Worm (Caenorhabditis elegans): ENCODE data around the gene srh-277.

The srh-277 gene

DNA sequence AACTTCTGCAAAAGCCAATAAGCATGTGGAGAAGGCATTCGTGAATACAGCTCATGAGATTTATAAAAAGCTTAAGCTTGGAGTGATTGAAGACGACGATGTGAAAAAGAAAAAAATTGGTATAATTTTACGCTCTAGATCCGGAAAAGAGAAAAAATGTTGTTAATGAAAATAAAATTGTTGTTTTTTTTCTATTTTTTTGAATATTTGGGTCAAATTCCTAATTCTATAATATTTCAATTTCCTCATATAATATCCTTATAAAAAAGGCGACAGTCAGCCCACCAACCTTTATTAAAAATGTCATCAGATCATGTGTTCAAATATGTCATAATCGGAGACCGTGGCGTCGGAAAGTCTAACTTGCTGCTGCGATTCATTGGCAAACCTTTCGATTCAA is 12.4 kb downstream of the srh-277 start, which contains the start of gene rabr-3:
Gene rabr-3 (plus strand): TSS at position 301 of the 400 bp plus-strand sequence.
- TF ChIP-seq nfya-1 (tag; optimal IDR thresholded peaks at IDR 0.05) = no peak
- TF ChIP-seq che-1 (tag; optimal IDR thresholded peaks at IDR 0.05) = no peak
- no peak for TF ChIP-seq ceh-6 (GFP tag; optimal IDR thresholded peaks at IDR 0.05)
- no peak for TF ChIP-seq ceh-14 (tag; optimal IDR thresholded peaks at IDR 0.05)
- no peak for TF ChIP-seq Y22D7AL.16 (tag; optimal IDR thresholded peaks at IDR 0.05)
- no peak for TF ChIP-seq hlh-13 (GFP tag; optimal IDR thresholded peaks at IDR 0.05)
- TF ChIP-seq K09A11.1 (tag; optimal IDR thresholded peaks at IDR 0.05; ENCODE audit: insufficient read depth) = no peak
- TF ChIP-seq tbx-2 (tag; optimal IDR thresholded peaks at IDR 0.05) = no peak
- no peak for TF ChIP-seq ceh-18 (tag; optimal IDR thresholded peaks at IDR 0.05)

DNA sequence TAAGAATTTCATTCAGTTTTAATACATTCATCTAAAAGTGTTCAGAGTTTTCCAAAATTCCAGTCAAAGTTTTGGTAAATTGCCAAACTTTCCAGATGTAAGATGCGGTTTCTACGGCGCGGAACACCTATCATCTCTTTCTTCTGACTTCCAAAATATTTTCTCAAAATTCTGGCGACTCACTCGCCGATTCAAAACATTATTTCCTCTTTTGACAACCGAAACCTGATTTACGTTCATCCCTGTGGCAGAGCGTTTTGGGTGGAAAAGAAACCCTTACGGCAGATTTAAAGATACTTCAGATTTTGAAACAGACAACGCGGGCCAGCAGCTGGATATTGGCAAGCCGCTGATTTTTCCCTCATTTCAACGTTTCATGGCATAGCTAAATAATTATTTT is 15.0 kb downstream of the srh-277 start, which contains the start of gene F11A5.5:
Gene F11A5.5 (plus strand): TSS at position 301 of the 400 bp plus-strand sequence.
- no peak for TF ChIP-seq ceh-14 (tag; optimal IDR thresholded peaks at IDR 0.05)
- no peak for TF ChIP-seq hlh-13 (GFP tag; optimal IDR thresholded peaks at IDR 0.05)
- no peak for TF ChIP-seq nhr-232 (tag; optimal IDR thresholded peaks at IDR 0.05)
- TF ChIP-seq mec-3 (tag; optimal IDR thresholded peaks at IDR 0.05; ENCODE audit: borderline replicate concordance) = no peak
- TF ChIP-seq pax-1 (tag; optimal IDR thresholded peaks at IDR 0.05) = no peak
- TF ChIP-seq C38D4.7 (GFP tag; optimal IDR thresholded peaks at IDR 0.05) = no peak
- no peak for TF ChIP-seq K09A11.1 (tag; optimal IDR thresholded peaks at IDR 0.05; ENCODE audit: insufficient read depth)
- TF ChIP-seq fax-1 (tag; optimal IDR thresholded peaks at IDR 0.05) = no peak
- TF ChIP-seq unc-3 (GFP tag; conservative IDR thresholded peaks at IDR 0.05) = no peak
- no peak for TF ChIP-seq unc-3 (tag; optimal IDR thresholded peaks at IDR 0.05)
- no peak for TF ChIP-seq zip-5 (tag; optimal IDR thresholded peaks at IDR 0.05)
- TF ChIP-seq F13H6.1 (tag; optimal IDR thresholded peaks at IDR 0.05) = no peak
- TF ChIP-seq K02D7.2 (tag; optimal IDR thresholded peaks at IDR 0.05) = no peak
- TF ChIP-seq ttx-3 (tag; optimal IDR thresholded peaks at IDR 0.05) = no peak
- TF ChIP-seq sox-2 (GFP tag; IDR thresholded peaks at IDR 0.05) = no peak
- no peak for TF ChIP-seq nfya-1 (tag; optimal IDR thresholded peaks at IDR 0.05)
- no peak for TF ChIP-seq lin-11 (tag; optimal IDR thresholded peaks at IDR 0.05)
- TF ChIP-seq pros-1 (tag; optimal IDR thresholded peaks at IDR 0.05) = no peak
- no peak for TF ChIP-seq ceh-18 (tag; optimal IDR thresholded peaks at IDR 0.05)
- TF ChIP-seq ceh-45 (GFP tag; IDR thresholded peaks at IDR 0.05) = no peak

DNA sequence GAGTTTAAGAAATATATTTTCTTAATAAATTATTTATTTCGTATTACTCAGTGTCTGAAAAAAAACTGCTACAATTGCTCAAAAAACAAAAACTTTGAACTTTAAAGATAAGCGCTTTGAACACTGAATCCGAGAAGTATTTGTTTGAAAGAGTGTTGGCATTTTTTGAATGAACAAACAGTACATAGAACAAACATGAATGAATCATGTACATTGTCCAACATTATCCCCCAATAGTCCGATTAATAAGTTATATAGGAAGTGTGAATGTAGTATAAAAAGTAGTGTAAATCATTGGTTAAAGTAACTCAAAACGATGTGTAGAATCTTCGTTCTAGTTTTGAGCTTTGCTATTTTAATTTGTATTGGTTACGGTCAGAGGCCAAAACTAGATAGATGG is 18.7 kb downstream of the srh-277 start, which contains the start of gene F11A5.17:
Gene F11A5.17 (plus strand): TSS at position 301 of the 400 bp plus-strand sequence.
- TF ChIP-seq syd-9 (tag; optimal IDR thresholded peaks at IDR 0.05) (no peak), ceh-14 (tag; optimal IDR thresholded peaks at IDR 0.05) (no peak), ceh-45 (GFP tag; IDR thresholded peaks at IDR 0.05) (no peak), hlh-6 (tag; optimal IDR thresholded peaks at IDR 0.05) (no peak), ceh-6 (GFP tag; optimal IDR thresholded peaks at IDR 0.05) (no peak), hlh-13 (GFP tag; optimal IDR thresholded peaks at IDR 0.05) (no peak), ceh-19 (GFP tag; optimal IDR thresholded peaks at IDR 0.05) (no peak), ets-4 (tag; optimal IDR thresholded peaks at IDR 0.05) (no peak), dve-1 (tag; optimal IDR thresholded peaks at IDR 0.05) (no peak), ceh-22 (tag; optimal IDR thresholded peaks at IDR 0.05) (no peak), odd-2 (tag; optimal IDR thresholded peaks at IDR 0.05) (no peak), pha-2 (tag; optimal IDR thresholded peaks at IDR 0.05) (no peak), ceh-24 (tag; optimal IDR thresholded peaks at IDR 0.05) (no peak), nhr-232 (tag; optimal IDR thresholded peaks at IDR 0.05) (no peak), elt-2 (tag; optimal IDR thresholded peaks at IDR 0.05) (no peak), sdc-2 (tag; optimal IDR thresholded peaks at IDR 0.05) (no peak), ceh-31 (tag; optimal IDR thresholded peaks at IDR 0.05) (no peak), dmd-4 (tag; optimal IDR thresholded peaks at IDR 0.05; ENCODE audit: borderline replicate concordance) (no peak)

DNA sequence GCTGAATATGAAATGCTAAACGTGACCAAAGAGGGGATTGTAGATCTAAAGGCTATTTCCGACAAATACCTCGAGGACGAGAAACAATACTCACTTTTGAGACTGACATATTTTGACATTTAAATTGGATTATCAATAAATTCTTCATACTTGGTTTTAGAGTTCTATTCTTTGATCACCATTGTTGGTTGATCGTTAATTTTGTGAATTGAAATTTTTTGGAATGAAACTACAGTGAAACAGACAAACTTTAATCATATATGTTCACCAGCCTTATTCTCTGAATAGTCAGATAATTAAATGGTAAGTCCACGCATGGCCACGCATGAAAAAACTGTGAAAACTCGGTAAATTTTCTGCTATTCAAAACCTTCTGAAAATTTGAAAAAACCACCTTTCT is 19.6 kb downstream of the srh-277 start, which contains the start of gene F11A5.18:
Gene F11A5.18 (plus strand): TSS at position 301 of the 400 bp plus-strand sequence.
- no peak for TF ChIP-seq odd-2 (tag; optimal IDR thresholded peaks at IDR 0.05)
- no peak for TF ChIP-seq fax-1 (tag; optimal IDR thresholded peaks at IDR 0.05)
- no peak for TF ChIP-seq dve-1 (tag; optimal IDR thresholded peaks at IDR 0.05)
- no peak for TF ChIP-seq ets-4 (tag; optimal IDR thresholded peaks at IDR 0.05)
- no peak for TF ChIP-seq nhr-11 (tag; optimal IDR thresholded peaks at IDR 0.05)
- no peak for TF ChIP-seq hlh-13 (GFP tag; optimal IDR thresholded peaks at IDR 0.05)
- no peak for TF ChIP-seq unc-3 (GFP tag; conservative IDR thresholded peaks at IDR 0.05)
- no peak for TF ChIP-seq unc-3 (tag; optimal IDR thresholded peaks at IDR 0.05)
- no peak for TF ChIP-seq lim-6 (tag; optimal IDR thresholded peaks at IDR 0.05)
- no peak for TF ChIP-seq C38D4.7 (GFP tag; optimal IDR thresholded peaks at IDR 0.05)
- TF ChIP-seq lin-11 (tag; optimal IDR thresholded peaks at IDR 0.05) = no peak
- TF ChIP-seq syd-9 (tag; optimal IDR thresholded peaks at IDR 0.05) = no peak
- no peak for TF ChIP-seq ahr-1 (tag; optimal IDR thresholded peaks at IDR 0.05)
- TF ChIP-seq ceh-45 (GFP tag; IDR thresholded peaks at IDR 0.05) = no peak
- no peak for TF ChIP-seq tbx-7 (tag; optimal IDR thresholded peaks at IDR 0.05)
- TF ChIP-seq ama-1 (optimal IDR thresholded peaks at IDR 0.05) = no peak
- TF ChIP-seq pag-3 (tag; optimal IDR thresholded peaks at IDR 0.05; ENCODE audit: borderline replicate concordance) = no peak
- TF ChIP-seq ceh-19 (GFP tag; optimal IDR thresholded peaks at IDR 0.05) = no peak
- TF ChIP-seq ceh-24 (tag; optimal IDR thresholded peaks at IDR 0.05) = no peak
